Worm (Caenorhabditis elegans) whole organism, midembryonic: Measurements from ENCODE around the gene E02H1.1.

Experiments
- cog-1 ChIP-seq: sonication (generic microtip); optimal IDR thresholded peaks from 2 replicates; lab custom pipeline; 2016; ENCODE audit warnings: missing genetic modification characterization, missing compliant biosample characterization
- flt-1 ChIP-seq: fragments of 200-800 bp; sonication (Bioruptor generic); IDR thresholded peaks from 2 replicates; pipeline ENCODE4 v1.3.6; 2022; ENCODE audit warnings: missing genetic modification characterization, missing compliant biosample characterization
- klf-2 ChIP-seq: fragments of 200-800 bp; sonication (Bioruptor generic); conservative IDR thresholded peaks from 2 replicates; pipeline ENCODE4 v1.3.6; 2022; ENCODE audit warnings: missing genetic modification reagents, missing genetic modification characterization, missing compliant biosample characterization
- med-1 ChIP-seq: sonication (generic microtip); optimal IDR thresholded peaks from 2 replicates; lab custom pipeline; 2017; ENCODE audit warnings: missing genetic modification characterization, mild to moderate bottlenecking, missing compliant biosample characterization, antibody characterized with exemption, missing genetic modification reagents; ENCODE audit not compliant: insufficient read depth
- ref-1 ChIP-seq: fragments of 200-800 bp; sonication (Bioruptor generic); conservative IDR thresholded peaks from 2 replicates; pipeline ENCODE4 v1.3.6; 2022; ENCODE audit warnings: missing genetic modification reagents, missing genetic modification characterization, missing compliant biosample characterization
- tab-1 ChIP-seq: fragments of 200-800 bp; sonication (Bioruptor generic); IDR thresholded peaks from 2 replicates; pipeline ENCODE4 v1.3.6; 2022; ENCODE audit warnings: missing genetic modification characterization, missing compliant biosample characterization
- ztf-23 ChIP-seq: fragments of 200-800 bp; sonication (Bioruptor generic); IDR thresholded peaks from 2 replicates; pipeline ENCODE4 v1.3.6; 2022; ENCODE audit warnings: missing genetic modification reagents, missing genetic modification characterization, missing compliant biosample characterization

ce11 chrII:9597516-9598047 is 6.6 kb upstream of the E02H1.1 start, which contains the start of gene mrpl-53:
- no peak for TF ChIP-seq ref-1 (GFP tag; lab: Robert Waterston, UW)
- no peak for TF ChIP-seq flt-1 (GFP tag; lab: Robert Waterston, UW)
- TF ChIP-seq med-1 (GFP tag; lab: Kevin White, UChicago) = no peak
- no peak for TF ChIP-seq ztf-23 (GFP tag; lab: Robert Waterston, UW)
- TF ChIP-seq cog-1 (tag; lab: Kevin White, UChicago) = no peak
- TF ChIP-seq klf-2 (GFP tag; lab: Robert Waterston, UW) = no peak
- TF ChIP-seq tab-1 (GFP tag; lab: Robert Waterston, UW) = no peak
